Fruit fly (Drosophila melanogaster) whole organism, wandering third instar larva: ENCODE data around the gene Nph.

ENCODE experiments used
- fru ChIP-seq: fragments of 200-800 bp; sonication (Bioruptor generic); optimal IDR thresholded peaks from 3 replicates; lab custom pipeline; 2016; ENCODE audit warnings: missing biosample characterization, mild to moderate bottlenecking, missing genetic modification characterization
- h ChIP-seq: fragments of 200-800 bp; sonication (Bioruptor generic); optimal IDR thresholded peaks from 3 replicates; lab custom pipeline; 2016; ENCODE audit warnings: missing biosample characterization, mild to moderate bottlenecking, missing genetic modification characterization

DNA sequence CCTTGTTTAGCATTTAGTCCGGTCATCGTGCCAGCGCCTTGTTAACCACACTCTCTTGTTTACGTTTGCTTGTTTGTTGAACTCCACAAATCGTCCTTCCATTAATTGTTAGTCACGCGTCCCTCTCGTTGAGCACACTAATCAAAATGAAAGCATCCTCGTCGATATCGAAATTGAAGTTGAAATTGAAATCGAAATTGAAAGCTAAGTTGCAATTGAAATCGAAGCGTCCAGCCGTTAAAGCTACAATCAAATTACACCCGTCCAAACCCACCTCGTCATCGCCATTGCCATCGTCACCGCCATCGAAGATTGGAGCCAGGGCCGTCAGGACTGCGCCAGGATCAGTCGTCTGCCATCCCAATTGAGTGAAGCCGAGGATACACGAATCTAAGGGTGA, 18.8 kb upstream of the Nph start:
- no peak for TF ChIP-seq fru (GFP tag; lab: Kevin White, UChicago)
- TF ChIP-seq h (GFP tag; lab: Kevin White, UChicago): no peak
